Fruit fly (Drosophila melanogaster) whole organism, prepupa: ENCODE results near the gene CG32371.

Source experiments
- Blimp-1 ChIP-seq: fragments of 200-800 bp; sonication (Bioruptor generic); optimal IDR thresholded peaks from 3 replicates; lab custom pipeline; 2017; ENCODE audit warnings: missing biosample characterization, missing genetic modification characterization, mild to moderate bottlenecking, moderate library complexity, missing genetic modification reagents
- CG10669 ChIP-seq: fragments of 200-800 bp; sonication (Bioruptor generic); optimal IDR thresholded peaks from 3 replicates; lab custom pipeline; 2018; ENCODE audit warnings: missing biosample characterization, mild to moderate bottlenecking, missing genetic modification characterization, moderate library complexity
- CG15336 ChIP-seq: fragments of 200-800 bp; sonication (Bioruptor generic); IDR thresholded peaks from 2 replicates; pipeline ENCODE4 v1.3.6; 2022; ENCODE audit warnings: missing biosample characterization, missing genetic modification characterization
- CG3032 ChIP-seq: fragments of 200-800 bp; optimal IDR thresholded peaks from 2 replicates; lab custom pipeline; 2019; ENCODE audit warnings: missing biosample characterization, mild to moderate bottlenecking, missing genetic modification characterization, moderate library complexity
- CG32006 ChIP-seq: fragments of 200-800 bp; sonication (Bioruptor generic); optimal IDR thresholded peaks from 3 replicates; lab custom pipeline; 2017; ENCODE audit warnings: missing biosample characterization, mild to moderate bottlenecking, missing genetic modification characterization
- CG34406 ChIP-seq: fragments of 200-800 bp; sonication (Bioruptor generic); optimal IDR thresholded peaks from 3 replicates; lab custom pipeline; 2016; ENCODE audit warnings: missing biosample characterization, missing genetic modification characterization
- CG6163 ChIP-seq: fragments of 200-800 bp; sonication (Bioruptor generic); IDR thresholded peaks from 3 replicates; pipeline ENCODE4 v1.3.6; 2022; ENCODE audit warnings: missing biosample characterization, missing genetic modification characterization
- CG6276 ChIP-seq: fragments of 200-800 bp; sonication (Bioruptor generic); optimal IDR thresholded peaks from 2 replicates; lab custom pipeline; 2017; ENCODE audit warnings: missing biosample characterization, mild to moderate bottlenecking, missing genetic modification characterization
- CG6808 ChIP-seq: fragments of 200-800 bp; sonication (Bioruptor generic); optimal IDR thresholded peaks from 3 replicates; lab custom pipeline; 2017; ENCODE audit warnings: missing biosample characterization, missing genetic modification characterization, mild to moderate bottlenecking, moderate library complexity, missing genetic modification reagents
- CG7368 ChIP-seq: fragments of 200-800 bp; sonication (Bioruptor generic); optimal IDR thresholded peaks from 3 replicates; lab custom pipeline; 2016; ENCODE audit warnings: missing biosample characterization, missing genetic modification characterization
- CG8119 ChIP-seq: fragments of 200-800 bp; sonication (Bioruptor generic); IDR thresholded peaks from 3 replicates; pipeline ENCODE4 v1.3.6; 2022; ENCODE audit warnings: missing biosample characterization, missing genetic modification characterization
- CG8632 ChIP-seq: fragments of 200-800 bp; sonication (Bioruptor generic); optimal IDR thresholded peaks from 3 replicates; lab custom pipeline; 2016; ENCODE audit warnings: missing biosample characterization, missing genetic modification characterization
- CG9139 ChIP-seq: fragments of 200-800 bp; sonication (Bioruptor generic); optimal IDR thresholded peaks from 3 replicates; lab custom pipeline; 2017; ENCODE audit warnings: missing biosample characterization, mild to moderate bottlenecking, missing genetic modification characterization
- Eip78C ChIP-seq: fragments of 200-800 bp; sonication (Bioruptor generic); peaks from one replicate; lab custom pipeline; 2016; ENCODE audit warnings: missing biosample characterization, missing genetic modification characterization
- Eip93F ChIP-seq: fragments of 200-800 bp; sonication (Bioruptor generic); optimal IDR thresholded peaks from 2 replicates; lab custom pipeline; 2016; ENCODE audit warnings: missing biosample characterization, mild to moderate bottlenecking, missing genetic modification characterization
- Ets21C ChIP-seq: fragments of 200-800 bp; sonication (Bioruptor generic); optimal IDR thresholded peaks from 3 replicates; lab custom pipeline; 2016; ENCODE audit warnings: missing biosample characterization, missing genetic modification characterization
- Gug ChIP-seq: fragments of 200-800 bp; sonication (Bioruptor generic); IDR thresholded peaks from 2 replicates; pipeline ENCODE4 v1.3.6; 2022; ENCODE audit warnings: missing biosample characterization, missing genetic modification characterization
- Lpt ChIP-seq: fragments of 200-800 bp; sonication (Bioruptor generic); optimal IDR thresholded peaks from 3 replicates; lab custom pipeline; 2016; ENCODE audit warnings: missing biosample characterization, missing genetic modification characterization
- Met ChIP-seq: fragments of 200-800 bp; sonication (Bioruptor generic); optimal IDR thresholded peaks from 3 replicates; lab custom pipeline; 2016; ENCODE audit warnings: missing biosample characterization, missing genetic modification characterization
- Smox ChIP-seq: fragments of 200-800 bp; sonication (Bioruptor generic); optimal IDR thresholded peaks from 3 replicates; lab custom pipeline; 2016; ENCODE audit warnings: missing biosample characterization, missing genetic modification characterization
- Sox102F ChIP-seq: fragments of 200-800 bp; sonication (Bioruptor generic); optimal IDR thresholded peaks from 2 replicates; lab custom pipeline; 2016; ENCODE audit warnings: missing biosample characterization, mild to moderate bottlenecking, missing genetic modification characterization
- achi ChIP-seq: fragments of 200-800 bp; sonication (Bioruptor generic); optimal IDR thresholded peaks from 3 replicates; lab custom pipeline; 2016; ENCODE audit warnings: missing biosample characterization, missing genetic modification characterization
- acj6 ChIP-seq: fragments of 200-800 bp; sonication (Bioruptor generic); optimal IDR thresholded peaks from 3 replicates; lab custom pipeline; 2016; ENCODE audit warnings: missing biosample characterization, missing genetic modification characterization
- dsx ChIP-seq: fragments of 200-800 bp; optimal IDR thresholded peaks from 3 replicates; lab custom pipeline; 2019; ENCODE audit warnings: missing biosample characterization, mild to moderate bottlenecking, missing genetic modification characterization, moderate library complexity; ENCODE audit not compliant: poor library complexity, severe bottlenecking
- eg ChIP-seq: fragments of 200-800 bp; sonication (Bioruptor generic); IDR thresholded peaks from 3 replicates; pipeline ENCODE4 v1.3.6; 2022; ENCODE audit warnings: missing biosample characterization, missing genetic modification characterization
- esn ChIP-seq: fragments of 200-800 bp; sonication (Bioruptor generic); optimal IDR thresholded peaks from 2 replicates; lab custom pipeline; 2016; ENCODE audit warnings: missing biosample characterization, mild to moderate bottlenecking, missing genetic modification characterization, moderate library complexity
- fd59A ChIP-seq: fragments of 200-800 bp; sonication (Bioruptor generic); optimal IDR thresholded peaks from 2 replicates; lab custom pipeline; 2017; ENCODE audit warnings: missing biosample characterization, mild to moderate bottlenecking, missing genetic modification characterization, missing genetic modification reagents
- fd85E ChIP-seq: fragments of 200-800 bp; sonication (Bioruptor generic); optimal IDR thresholded peaks from 3 replicates; lab custom pipeline; 2016; ENCODE audit warnings: missing biosample characterization, missing genetic modification characterization
- fkh ChIP-seq: fragments of 200-800 bp; sonication (Bioruptor generic); optimal IDR thresholded peaks from 3 replicates; lab custom pipeline; 2017; ENCODE audit warnings: missing biosample characterization, mild to moderate bottlenecking, missing genetic modification characterization, moderate library complexity
- lz ChIP-seq: fragments of 200-800 bp; sonication (Bioruptor generic); optimal IDR thresholded peaks from 3 replicates; lab custom pipeline; 2016; ENCODE audit warnings: missing biosample characterization, missing genetic modification characterization
- salr ChIP-seq, 2 experiments: fragments of 200-800 bp; sonication (Bioruptor generic); optimal IDR thresholded peaks; 3 replicates each; lab custom pipeline; 2016 to 2018; ENCODE audit warnings: missing biosample characterization in 2 of 2, missing genetic modification characterization in 2 of 2, mild to moderate bottlenecking in 1 of 2
- spab ChIP-seq: fragments of 200-800 bp; sonication (Bioruptor generic); optimal IDR thresholded peaks from 2 replicates; lab custom pipeline; 2017; ENCODE audit warnings: missing biosample characterization, mild to moderate bottlenecking, missing genetic modification characterization, missing genetic modification reagents
- svp ChIP-seq: fragments of 200-800 bp; sonication (Bioruptor generic); peaks from one replicate; lab custom pipeline; 2016; ENCODE audit warnings: missing biosample characterization, missing genetic modification characterization
- topi ChIP-seq: fragments of 200-800 bp; sonication (Bioruptor generic); optimal IDR thresholded peaks from 3 replicates; lab custom pipeline; 2016; ENCODE audit warnings: missing biosample characterization, missing genetic modification characterization
- vri ChIP-seq: fragments of 200-800 bp; sonication (Bioruptor generic); optimal IDR thresholded peaks from 3 replicates; lab custom pipeline; 2016; ENCODE audit warnings: missing biosample characterization, mild to moderate bottlenecking, missing genetic modification characterization

CG32371 gene

DNA sequence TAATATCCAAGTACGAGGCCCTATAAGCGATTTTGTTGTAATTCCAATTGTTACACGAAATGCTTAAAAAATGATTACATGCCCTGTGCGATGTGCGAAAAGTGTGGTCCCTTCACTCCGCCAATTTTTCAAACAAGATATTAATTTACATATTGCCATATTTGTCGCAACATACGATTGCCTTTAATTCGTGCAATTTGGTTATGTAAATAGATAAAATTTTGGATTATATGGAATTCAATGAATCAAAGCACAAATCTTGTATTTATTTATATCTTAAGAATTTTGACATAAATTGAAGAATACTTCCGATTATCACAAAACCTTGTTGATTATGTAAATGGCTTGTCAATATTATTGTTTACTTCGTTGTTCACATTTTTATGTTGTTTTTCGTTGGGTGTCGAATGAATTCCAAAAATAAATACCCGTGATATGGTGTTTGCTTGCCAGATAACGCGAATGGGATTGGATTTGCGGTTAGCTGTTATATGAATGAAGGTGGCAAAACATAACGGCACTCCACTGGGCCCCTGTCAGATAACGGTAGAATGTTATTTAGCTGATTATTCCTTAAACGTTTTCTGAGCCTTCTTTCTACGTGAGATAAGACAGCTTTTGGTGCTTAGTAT lies 14.0 kb upstream of the CG32371 start:
- TF ChIP-seq spab (GFP tag; lab: Kevin White, UChicago) = no peak
- TF ChIP-seq fd59A = no peak
- peak; percentile 36 for TF ChIP-seq Blimp-1 (GFP tag; lab: Kevin White, UChicago)
- TF ChIP-seq svp = peak; percentile 69
- no peak for TF ChIP-seq Lpt (GFP tag; lab: Kevin White, UChicago)
- peak; percentile 75 for TF ChIP-seq Eip78C
- TF ChIP-seq Met = peak; percentile 31
- peak; percentile 20 for TF ChIP-seq Sox102F
- peak; percentile 72 for TF ChIP-seq vri (GFP tag; lab: Kevin White, UChicago)
- TF ChIP-seq fkh (GFP tag; lab: Kevin White, UChicago) = peak; percentile 86
- no peak for TF ChIP-seq CG8119 (GFP tag; lab: Robert Waterston, UW)
- TF ChIP-seq esn (GFP tag; lab: Kevin White, UChicago) = peak; percentile 54
- TF ChIP-seq Ets21C (GFP tag; lab: Kevin White, UChicago) = no peak
- TF ChIP-seq topi = peak; percentile 9

DNA sequence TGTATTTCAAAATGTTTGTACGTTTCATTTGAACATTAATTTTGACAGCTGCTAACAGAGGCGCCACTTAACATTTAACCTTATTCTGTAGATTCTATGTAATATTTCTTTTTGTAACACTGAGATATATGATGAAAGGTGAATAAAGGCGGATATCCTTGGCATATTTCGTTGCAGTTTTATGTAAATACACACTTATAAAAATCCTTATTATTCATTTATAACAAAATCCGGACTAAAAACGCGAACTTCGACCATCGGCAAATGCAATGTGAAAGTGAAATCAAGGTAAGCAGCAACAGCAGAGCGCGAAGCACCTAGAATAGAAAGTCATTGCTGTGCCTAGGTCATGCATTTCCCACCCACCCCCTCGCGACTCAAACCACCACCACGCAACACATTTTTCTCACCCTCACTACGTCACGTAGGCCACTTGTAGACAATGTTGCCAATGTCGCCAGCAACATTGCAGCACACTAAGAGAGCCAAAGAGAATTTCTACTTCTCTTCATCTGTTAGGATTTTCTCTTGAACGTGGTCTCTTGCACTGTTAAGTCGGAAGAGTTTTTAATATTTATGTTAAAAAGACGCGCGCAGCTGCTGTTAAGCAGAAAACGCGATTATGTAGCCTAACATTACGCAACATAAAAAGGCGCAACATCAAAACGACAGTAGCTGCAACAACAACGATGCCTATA lies 13.3 kb upstream of the CG32371 start:
- no peak for TF ChIP-seq CG32006 (GFP tag; lab: Kevin White, UChicago)
- peak; percentile 75 for TF ChIP-seq svp
- peak; percentile 91 for TF ChIP-seq dsx (GFP tag; lab: Kevin White, UChicago)
- peak; percentile 58 for TF ChIP-seq vri (GFP tag; lab: Kevin White, UChicago)
- peak; percentile 45; the same call in 1 of the 2 replicates for TF ChIP-seq CG15336 (GFP tag; lab: Robert Waterston, UW)

DNA sequence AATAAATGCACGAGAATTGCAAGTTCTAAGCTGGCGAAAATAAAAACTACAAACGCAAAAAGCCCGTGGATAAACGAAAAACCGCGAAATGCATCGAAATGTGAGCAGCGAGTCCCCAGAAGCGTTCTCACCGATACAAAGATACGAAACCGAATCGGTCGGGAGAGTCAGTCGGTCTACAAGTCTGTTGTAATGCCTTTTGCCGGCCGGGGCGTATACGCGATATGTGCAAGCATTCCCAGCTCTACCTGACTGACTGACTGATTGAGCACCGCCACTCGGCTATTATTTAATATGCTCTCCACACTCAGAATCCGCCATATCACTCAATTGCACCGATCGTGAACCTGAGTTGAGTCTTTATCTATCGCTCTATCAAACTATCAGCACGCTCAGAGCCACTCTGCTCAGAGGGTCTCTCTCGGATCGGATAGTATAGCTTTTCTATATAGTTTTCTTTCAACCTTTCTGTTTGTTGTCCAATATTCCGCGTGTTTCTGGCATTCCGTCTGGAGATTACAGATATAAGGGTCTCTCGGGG lies 7.3 kb upstream of the CG32371 start, which contains the start of gene Clk:
Gene Clk (minus strand): TSS at position 239 of the 541 bp plus-strand sequence.
- TF ChIP-seq fd85E (GFP tag; lab: Kevin White, UChicago) (no peak), vri (GFP tag; lab: Kevin White, UChicago) (peak; percentile 11), CG34406 (no peak), CG6163 (GFP tag; lab: Robert Waterston, UW) (no peak), Smox (no peak), eg (GFP tag; lab: Robert Waterston, UW) (no peak), CG3032 (no peak), fd59A (no peak)

DNA sequence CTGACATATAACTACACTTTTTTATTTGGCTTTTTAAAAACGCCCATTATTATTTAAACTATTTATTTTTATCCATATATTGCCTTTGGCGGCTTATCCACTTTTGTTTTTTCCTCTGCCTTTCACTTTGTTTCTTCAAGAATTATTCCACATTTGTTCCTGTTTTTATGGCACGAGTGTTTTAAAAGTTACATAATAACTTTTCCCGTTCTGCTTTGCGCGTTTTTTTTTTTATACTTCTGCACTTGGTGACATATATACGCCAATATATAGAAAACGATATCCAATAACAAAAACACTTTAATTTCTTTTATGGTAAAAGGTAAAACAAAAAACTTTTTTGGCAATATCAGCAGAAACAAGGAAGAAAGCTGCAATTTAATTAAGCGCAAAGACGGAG lies 6.5 kb upstream of the CG32371 start:
- no peak for TF ChIP-seq CG9139 (GFP tag; lab: Kevin White, UChicago)
- no peak for TF ChIP-seq Gug (GFP tag; lab: Robert Waterston, UW)
- TF ChIP-seq Eip93F = no peak
- TF ChIP-seq acj6 = no peak
- TF ChIP-seq CG6276 (GFP tag; lab: Kevin White, UChicago) = no peak
- TF ChIP-seq esn (GFP tag; lab: Kevin White, UChicago) = no peak
- TF ChIP-seq vri (GFP tag; lab: Kevin White, UChicago) = no peak
- no peak for TF ChIP-seq CG7368
- TF ChIP-seq CG10669 (GFP tag; lab: Kevin White, UChicago) = no peak
- no peak for TF ChIP-seq salr (GFP tag; optimal IDR thresholded peaks at IDR 0.05; lab: Kevin White, UChicago)
- no peak for TF ChIP-seq eg (GFP tag; lab: Robert Waterston, UW)
- no peak for TF ChIP-seq spab (GFP tag; lab: Kevin White, UChicago)
- no peak for TF ChIP-seq CG6808 (GFP tag; lab: Kevin White, UChicago)
- no peak for TF ChIP-seq achi (GFP tag; lab: Kevin White, UChicago)
- TF ChIP-seq Met = no peak
- TF ChIP-seq CG8632 (GFP tag; lab: Kevin White, UChicago) = no peak
- TF ChIP-seq Eip78C = no peak
- no peak for TF ChIP-seq lz (GFP tag; lab: Kevin White, UChicago)
